Fruit fly (Drosophila melanogaster): ENCODE results near the gene Wdr24.

Gene Wdr24

dm6 chr3R:29771645-29772089 is 26.8 kb upstream of the Wdr24 start (continued):
- no peak for TF ChIP-seq CG10209 (GFP tag; optimal IDR thresholded peaks at IDR 0.05)
- peak; percentile 15 for TF ChIP-seq lbe (GFP tag; optimal IDR thresholded peaks at IDR 0.05)
- TF ChIP-seq CG13287 (GFP tag; IDR thresholded peaks at IDR 0.05; ENCODE audit: partially characterized antibody) = peak; percentile 68
- no peak for TF ChIP-seq C15 (GFP tag; IDR thresholded peaks at IDR 0.05)
- no peak for TF ChIP-seq Oli (tag; optimal IDR thresholded peaks at IDR 0.05)
- peak; percentile 69; the same call in 1 of the 2 replicates for TF ChIP-seq sna (GFP tag; IDR thresholded peaks at IDR 0.05; ENCODE audit: partially characterized antibody)
- TF ChIP-seq onecut (GFP tag; IDR thresholded peaks at IDR 0.05) = no peak
- no peak for TF ChIP-seq ftz-f1 (GFP tag; optimal IDR thresholded peaks at IDR 0.05)
- peak in 1 of 3 experiments; percentile 85 for TF ChIP-seq Stat92E (GFP tag; optimal IDR thresholded peaks at IDR 0.05)
- TF ChIP-seq dati (GFP tag; IDR thresholded peaks at IDR 0.05) = no peak
- peak; percentile 31; the same call in 1 of the 2 replicates for TF ChIP-seq CG32767 (GFP tag; IDR thresholded peaks at IDR 0.05)
- no peak for TF ChIP-seq CG10959 (GFP tag; IDR thresholded peaks at IDR 0.05)
- no peak for TF ChIP-seq Abd-B (GFP tag; optimal IDR thresholded peaks at IDR 0.05)
- peak; percentile 99 for TF ChIP-seq chinmo (GFP tag; IDR thresholded peaks at IDR 0.05; ENCODE audit: partially characterized antibody)
- no peak for TF ChIP-seq CG18619 (GFP tag; optimal IDR thresholded peaks at IDR 0.05)
- no peak for TF ChIP-seq CG16863 (GFP tag; optimal IDR thresholded peaks at IDR 0.05)
- TF ChIP-seq B-H2 (GFP tag; optimal IDR thresholded peaks at IDR 0.05) = peak; percentile 24
- no peak; the same call in 1 of the 2 replicates for TF ChIP-seq ranshi (GFP tag; IDR thresholded peaks at IDR 0.05)
- TF ChIP-seq Camta (GFP tag; optimal IDR thresholded peaks at IDR 0.05) = no peak
- TF ChIP-seq CG3407 (GFP tag; optimal IDR thresholded peaks at IDR 0.05) = no peak
- TF ChIP-seq cg (GFP tag; optimal IDR thresholded peaks at IDR 0.05) = peak; percentile 77
- TF ChIP-seq eyg (GFP tag; optimal IDR thresholded peaks at IDR 0.05) = no peak
- no peak for TF ChIP-seq CG11560 (tag; IDR thresholded peaks at IDR 0.05)
- TF ChIP-seq Opbp (GFP tag; IDR thresholded peaks at IDR 0.05; ENCODE audit: partially characterized antibody) = 0 out of 3 replicates have a peak, but pooled peaks have one; percentile 13
- no peak for TF ChIP-seq zf30C (GFP tag; optimal IDR thresholded peaks at IDR 0.05)
- no peak for TF ChIP-seq pb (GFP tag; optimal IDR thresholded peaks at IDR 0.05)
- TF ChIP-seq Sin3A (optimal IDR thresholded peaks at IDR 0.05) = no peak
- no peak for TF ChIP-seq CG1529 (GFP tag; optimal IDR thresholded peaks at IDR 0.05)
- TF ChIP-seq CG4820 (GFP tag; optimal IDR thresholded peaks at IDR 0.05) = no peak
- 0 out of 3 replicates have a peak, but pooled peaks have one; percentile 38 for TF ChIP-seq gce (GFP tag; IDR thresholded peaks at IDR 0.05)
- TF ChIP-seq abd-A (tag; optimal IDR thresholded peaks at IDR 0.05) = peak; percentile 92
- TF ChIP-seq ash1 (GFP tag; optimal IDR thresholded peaks at IDR 0.05) = no peak
- TF ChIP-seq CG34422 (GFP tag; IDR thresholded peaks at IDR 0.05) = peak; percentile 26; the same call in 1 of the 3 replicates
- TF ChIP-seq wek (GFP tag; optimal IDR thresholded peaks at IDR 0.05) = peak; percentile 83
- no peak for TF ChIP-seq CG11093 (GFP tag; IDR thresholded peaks at IDR 0.05)
- no peak for TF ChIP-seq CG17186 (GFP tag; optimal IDR thresholded peaks at IDR 0.05)
- peak; percentile 82; the same call in 1 of the 2 replicates for TF ChIP-seq Bgb (GFP tag; IDR thresholded peaks at IDR 0.05; ENCODE audit: partially characterized antibody)
- 0 out of 2 replicates have a peak, but pooled peaks have one; percentile 38 for TF ChIP-seq CG5953 (GFP tag; IDR thresholded peaks at IDR 0.05)
- TF ChIP-seq hth (optimal IDR thresholded peaks at IDR 0.05) = no peak
- TF ChIP-seq CG6854 (GFP tag; optimal IDR thresholded peaks at IDR 0.05) = no peak
- no peak for TF ChIP-seq CG7556 (GFP tag; optimal IDR thresholded peaks at IDR 0.05)
- TF ChIP-seq CG8290 (GFP tag; optimal IDR thresholded peaks at IDR 0.05) = no peak
- TF ChIP-seq CG8290 (tag; optimal IDR thresholded peaks at IDR 0.05) = peak in 1 of 2 experiments; percentile 61
- no peak for TF ChIP-seq ind (GFP tag; optimal IDR thresholded peaks at IDR 0.05)
- TF ChIP-seq Nf-YC (tag; optimal IDR thresholded peaks at IDR 0.05) = peak; percentile 6
- no peak for TF ChIP-seq emc (GFP tag; optimal IDR thresholded peaks at IDR 0.05)
- no peak for TF ChIP-seq Sry-β (GFP tag; optimal IDR thresholded peaks at IDR 0.05)
- peak; percentile 85 for TF ChIP-seq CG3838 (GFP tag; optimal IDR thresholded peaks at IDR 0.05)
- TF ChIP-seq CrebB (tag; optimal IDR thresholded peaks at IDR 0.05) = peak; percentile 53
- no peak for TF ChIP-seq CG8089 (GFP tag; optimal IDR thresholded peaks at IDR 0.05)
- no peak for TF ChIP-seq Six4 (GFP tag; optimal IDR thresholded peaks at IDR 0.05)
